Worm (Caenorhabditis elegans) whole organism, late embryonic: Measurements from ENCODE around the gene idhg-1.

ENCODE experiments used
- T23F11.4 ChIP-seq: fragments of 200-800 bp; sonication (Bioruptor generic); optimal IDR thresholded peaks from 2 replicates; lab custom pipeline; 2018; ENCODE audit warnings: mild to moderate bottlenecking, missing genetic modification characterization, missing compliant biosample characterization
- ahr-1 ChIP-seq: sonication (generic microtip); optimal IDR thresholded peaks from 2 replicates; lab custom pipeline; 2016; ENCODE audit warnings: missing genetic modification characterization, missing compliant biosample characterization
- ceh-24 ChIP-seq: sonication (generic microtip); optimal IDR thresholded peaks from 2 replicates; lab custom pipeline; 2016; ENCODE audit warnings: mild to moderate bottlenecking, missing genetic modification characterization, missing compliant biosample characterization
- nhr-232 ChIP-seq: sonication (generic microtip); optimal IDR thresholded peaks from 2 replicates; lab custom pipeline; 2016; ENCODE audit warnings: missing genetic modification characterization, missing compliant biosample characterization
- pag-3 ChIP-seq: sonication (generic microtip); optimal IDR thresholded peaks from 2 replicates; lab custom pipeline; 2016; ENCODE audit warnings: missing compliant biosample characterization, missing genetic modification characterization, borderline replicate concordance
- sox-2 ChIP-seq: fragments of 200-800 bp; sonication (Bioruptor generic); IDR thresholded peaks from 2 replicates; pipeline ENCODE4 v1.3.6; 2022; ENCODE audit warnings: missing genetic modification reagents, missing genetic modification characterization, missing compliant biosample characterization

- TF ChIP-seq ceh-24, result no peak
- TF ChIP-seq sox-2 (GFP tag; lab: Robert Waterston, UW), result no peak
- TF ChIP-seq T23F11.4 (GFP tag; lab: Kevin White, UChicago), result no peak
- TF ChIP-seq pag-3 (tag; lab: Kevin White, UChicago), result no peak
- TF ChIP-seq nhr-232 (tag; lab: Kevin White, UChicago), result no peak
- no peak for TF ChIP-seq ahr-1 (tag; lab: Kevin White, UChicago)
These were observed 26.3 kb downstream of the idhg-1 start for ce11 chrIII:4594762-4595523.
